Worm (Caenorhabditis elegans) whole organism, L4 larva: ENCODE results near the gene sprp-4.

Experiments
- F37D6.2 ChIP-seq: sonication (generic microtip); optimal IDR thresholded peaks from 2 replicates; lab custom pipeline; 2016; ENCODE audit warnings: mild to moderate bottlenecking, missing genetic modification characterization, missing compliant biosample characterization
- aly-2 ChIP-seq: sonication (generic microtip); optimal IDR thresholded peaks from 2 replicates; lab custom pipeline; 2018; ENCODE audit warnings: missing biosample characterization, missing genetic modification characterization
- ama-1 ChIP-seq: fragments of 150-350 bp; optimal IDR thresholded peaks from 2 replicates; lab custom pipeline; 2014; ENCODE audit warnings: inconsistent platforms, mixed read lengths
- daf-12 ChIP-seq: fragments of 150-350 bp; optimal IDR thresholded peaks from 2 replicates; lab custom pipeline; 2014; ENCODE audit warnings: missing biosample characterization, missing genetic modification reagents, missing genetic modification characterization
- fos-1 ChIP-seq: fragments of 150-350 bp; optimal IDR thresholded peaks from 2 replicates; lab custom pipeline; 2014; ENCODE audit warnings: missing biosample characterization, missing genetic modification characterization
- hif-1 ChIP-seq, 2 experiments: sonication (generic microtip); optimal IDR thresholded peaks; 2 replicates each; lab custom pipeline; 2016 to 2017; ENCODE audit warnings: missing compliant biosample characterization in 2 of 2, missing genetic modification characterization in 2 of 2, missing genetic modification reagents in 2 of 2, missing genotype in 2 of 2, mild to moderate bottlenecking in 1 of 2
- hlh-30 ChIP-seq: sonication (generic microtip); optimal IDR thresholded peaks from 2 replicates; lab custom pipeline; 2017; ENCODE audit warnings: antibody characterized with exemption, mild to moderate bottlenecking, missing genetic modification characterization, missing compliant biosample characterization; ENCODE audit not compliant: insufficient read depth
- lim-7 ChIP-seq: fragments of 200-800 bp; sonication (Bioruptor generic); IDR thresholded peaks from 2 replicates; pipeline ENCODE4 v1.3.6; 2022; ENCODE audit warnings: missing genetic modification characterization, missing compliant biosample characterization
- nhr-11 ChIP-seq: fragments of 150-350 bp; optimal IDR thresholded peaks from 2 replicates; lab custom pipeline; 2014; ENCODE audit warnings: missing biosample characterization, missing genetic modification characterization
- nhr-237 ChIP-seq: sonication (generic microtip); optimal IDR thresholded peaks from 2 replicates; lab custom pipeline; 2017; ENCODE audit warnings: missing biosample characterization, missing genetic modification characterization
- nhr-76 ChIP-seq: fragments of 150-350 bp; optimal IDR thresholded peaks from 2 replicates; lab custom pipeline; 2014; ENCODE audit warnings: missing biosample characterization, missing genetic modification characterization
- pha-4 ChIP-seq, 2 experiments: fragments of 150-350 bp in 1 of 2; fragments of 200-800 bp in 1 of 2; sonication (Bioruptor generic) in 1 of 2; IDR thresholded peaks in 1 of 2; optimal IDR thresholded peaks in 1 of 2; 2 replicates each; pipeline versions ENCODE4 v1.3.6 to Lab custom; 2014 to 2022; ENCODE audit warnings: missing genetic modification characterization in 2 of 2, missing genetic modification reagents in 2 of 2, missing biosample characterization in 1 of 2, missing compliant biosample characterization in 1 of 2
- unc-39 ChIP-seq: sonication (generic microtip); optimal IDR thresholded peaks from 2 replicates; lab custom pipeline; 2017; ENCODE audit warnings: missing biosample characterization, missing genetic modification characterization
- unc-62 ChIP-seq, 3 experiments: fragments of 150-350 bp in 1 of 3; sonication (generic microtip); optimal IDR thresholded peaks in 2 of 3; peaks in 1 of 3; 1 replicate in 1 of 3; 2 replicates in 2 of 3; lab custom pipeline; 2014 to 2017; ENCODE audit warnings: missing biosample characterization in 3 of 3, missing genetic modification characterization in 3 of 3, missing genetic modification reagents in 3 of 3, missing genotype in 1 of 3

ce11 chrX:8875867-8876266 is 22.4 kb upstream of the sprp-4 start:
- TF ChIP-seq nhr-76 (tag; lab: Kevin White, UChicago) (no peak), fos-1 (tag; lab: Kevin White, UChicago) (no peak), hlh-30 (tag; lab: Kevin White, UChicago) (no peak), unc-39 (no peak), pha-4 (GFP tag; IDR thresholded peaks at IDR 0.05; lab: Robert Waterston, UW) (no peak), pha-4 (tag; optimal IDR thresholded peaks at IDR 0.05; lab: Kevin White, UChicago) (no peak), F37D6.2 (tag; lab: Kevin White, UChicago) (no peak), nhr-237 (tag; lab: Kevin White, UChicago) (no peak), aly-2 (tag; lab: Kevin White, UChicago) (no peak), daf-12 (tag; lab: Kevin White, UChicago) (no peak), lim-7 (GFP tag; lab: Robert Waterston, UW) (no peak), hif-1 (tag; optimal IDR thresholded peaks at IDR 0.05; lab: Kevin White, UChicago) (no peak), nhr-11 (tag; lab: Kevin White, UChicago) (no peak), ama-1 (no peak), unc-62 (GFP tag; optimal IDR thresholded peaks at IDR 0.05 in 1 of 2; lab: Kevin White, UChicago) (no peak), unc-62 (tag; optimal IDR thresholded peaks at IDR 0.05; lab: Kevin White, UChicago) (no peak)
